Fruit fly (Drosophila melanogaster): Measurements from ENCODE around the gene SNF4Agamma.

The SNF4Agamma gene

dm6 chr3R:21111964-21112740, 28.4 kb upstream of the SNF4Agamma start (continued):
- no peak for TF ChIP-seq CG17186 (GFP tag; optimal IDR thresholded peaks at IDR 0.05)
- TF ChIP-seq Antp (GFP tag; optimal IDR thresholded peaks at IDR 0.05) = peak; percentile 24
- no peak for TF ChIP-seq Dfd (GFP tag; optimal IDR thresholded peaks at IDR 0.05)
- no peak for TF ChIP-seq CG3995 (GFP tag; optimal IDR thresholded peaks at IDR 0.05)
- peak; percentile 28 for TF ChIP-seq CG1602 (GFP tag; optimal IDR thresholded peaks at IDR 0.05)
- TF ChIP-seq CG17385 (GFP tag; optimal IDR thresholded peaks at IDR 0.05) = peak; percentile 57
- no peak for TF ChIP-seq CG8478 (optimal IDR thresholded peaks at IDR 0.05)
- TF ChIP-seq CG4617 (GFP tag; optimal IDR thresholded peaks at IDR 0.05; ENCODE audit: borderline replicate concordance) = no peak
- TF ChIP-seq tna (GFP tag; IDR thresholded peaks at IDR 0.05; ENCODE audit: partially characterized antibody) = no peak
- TF ChIP-seq CG18619 (GFP tag; optimal IDR thresholded peaks at IDR 0.05) = no peak
- peak; percentile 29 for TF ChIP-seq ATbp (GFP tag; optimal IDR thresholded peaks at IDR 0.05)
- peak; percentile 39 for TF ChIP-seq CG4424 (GFP tag; optimal IDR thresholded peaks at IDR 0.05)
- TF ChIP-seq CG32532 (GFP tag; IDR thresholded peaks at IDR 0.05) = no peak; the same call in 1 of the 2 replicates
- TF ChIP-seq sna (GFP tag; IDR thresholded peaks at IDR 0.05; ENCODE audit: partially characterized antibody) = no peak
- TF ChIP-seq Sox102F (GFP tag; optimal IDR thresholded peaks at IDR 0.05) = peak; percentile 49
- no peak for TF ChIP-seq CG18764 (GFP tag; optimal IDR thresholded peaks at IDR 0.05)
- no peak for TF ChIP-seq Atf-2 (GFP tag; optimal IDR thresholded peaks at IDR 0.05)
- TF ChIP-seq Stat92E (GFP tag; optimal IDR thresholded peaks at IDR 0.05) = no peak
- no peak for TF ChIP-seq CG18599 (GFP tag; optimal IDR thresholded peaks at IDR 0.05)
- TF ChIP-seq Abd-B (GFP tag; optimal IDR thresholded peaks at IDR 0.05) = peak; percentile 39
- no peak for TF ChIP-seq chif (GFP tag; optimal IDR thresholded peaks at IDR 0.05)
- TF ChIP-seq CG11247 (GFP tag; IDR thresholded peaks at IDR 0.05) = no peak
- TF ChIP-seq Mad (GFP tag; optimal IDR thresholded peaks at IDR 0.05) = no peak
- no peak for TF ChIP-seq br (optimal IDR thresholded peaks at IDR 0.05)
- TF ChIP-seq nom (GFP tag; optimal IDR thresholded peaks at IDR 0.05) = no peak
- TF ChIP-seq h (optimal IDR thresholded peaks at IDR 0.05) = no peak
- TF ChIP-seq dmrt99B (tag; optimal IDR thresholded peaks at IDR 0.05) = peak; percentile 68
- TF ChIP-seq E2f2 (GFP tag; IDR thresholded peaks at IDR 0.05) = no peak; the same call in 1 of the 2 replicates
- peak; percentile 5 for TF ChIP-seq CG8924 (tag; optimal IDR thresholded peaks at IDR 0.05)
- peak; percentile 88 for TF ChIP-seq CG4360 (GFP tag; IDR thresholded peaks at IDR 0.05)
- peak; percentile 17 for TF ChIP-seq CG12769 (tag; optimal IDR thresholded peaks at IDR 0.05)
- no peak for TF ChIP-seq ara (GFP tag; IDR thresholded peaks at IDR 0.05)
- TF ChIP-seq Aef1 (GFP tag; IDR thresholded peaks at IDR 0.05) = no peak
- TF ChIP-seq CG5180 (GFP tag; optimal IDR thresholded peaks at IDR 0.05) = peak; percentile 27
- TF ChIP-seq CG9797 (GFP tag; optimal IDR thresholded peaks at IDR 0.05) = no peak
- no peak for TF ChIP-seq Taf1 (GFP tag; IDR thresholded peaks at IDR 0.05)
- TF ChIP-seq grn (GFP tag; optimal IDR thresholded peaks at IDR 0.05) = no peak
- TF ChIP-seq CG7556 (GFP tag; optimal IDR thresholded peaks at IDR 0.05) = no peak
- TF ChIP-seq CTCF (GFP tag; optimal IDR thresholded peaks at IDR 0.05) = peak; percentile 15
- TF ChIP-seq NC2β (GFP tag; optimal IDR thresholded peaks at IDR 0.05) = no peak
- TF ChIP-seq fd3F (GFP tag; optimal IDR thresholded peaks at IDR 0.05) = no peak
- no peak for TF ChIP-seq ranshi (GFP tag; IDR thresholded peaks at IDR 0.05)
- no peak for TF ChIP-seq MTF-1 (GFP tag; optimal IDR thresholded peaks at IDR 0.05; ENCODE audit: borderline replicate concordance)
- TF ChIP-seq trh (GFP tag; optimal IDR thresholded peaks at IDR 0.05) = no peak
- TF ChIP-seq kni (GFP tag; optimal IDR thresholded peaks at IDR 0.05) = peak; percentile 73
- TF ChIP-seq tx (GFP tag; optimal IDR thresholded peaks at IDR 0.05) = no peak
- TF ChIP-seq CG4404 (GFP tag; IDR thresholded peaks at IDR 0.05) = no peak
- no peak for TF ChIP-seq CG2875 (GFP tag; optimal IDR thresholded peaks at IDR 0.05)
- TF ChIP-seq CG10274 (GFP tag; optimal IDR thresholded peaks at IDR 0.05) = peak; percentile 11
- TF ChIP-seq CG16779 (GFP tag; IDR thresholded peaks at IDR 0.05) = no peak
- TF ChIP-seq Sry-β (GFP tag; optimal IDR thresholded peaks at IDR 0.05) = no peak
